Fruit fly (Drosophila melanogaster) whole organism, embryonic: ENCODE results near the gene Cchl.

ENCODE experiments used
- ATbp ChIP-seq: fragments of 200-800 bp; sonication (Bioruptor generic); optimal IDR thresholded peaks from 2 replicates; lab custom pipeline; 2017; ENCODE audit warnings: missing biosample characterization, mild to moderate bottlenecking, missing genetic modification characterization, missing genetic modification reagents
- Atf3 ChIP-seq: fragments of 200-800 bp; sonication (Bioruptor generic); optimal IDR thresholded peaks from 3 replicates; lab custom pipeline; 2016; ENCODE audit warnings: missing biosample characterization, missing genetic modification characterization
- CG10274 ChIP-seq: fragments of 200-800 bp; sonication (Bioruptor generic); optimal IDR thresholded peaks from 3 replicates; lab custom pipeline; 2017; ENCODE audit warnings: missing biosample characterization, mild to moderate bottlenecking, missing genetic modification characterization
- CG10366 ChIP-seq: fragments of 200-800 bp; sonication (Bioruptor generic); IDR thresholded peaks from 2 replicates; pipeline ENCODE4 v1.3.6; 2022; ENCODE audit warnings: missing biosample characterization, missing genetic modification characterization
- CG11456 ChIP-seq: fragments of 200-800 bp; sonication (Bioruptor generic); IDR thresholded peaks from 3 replicates; pipeline ENCODE4 v1.3.6; 2022; ENCODE audit warnings: missing biosample characterization, missing genetic modification characterization
- CG12659 ChIP-seq: fragments of 200-800 bp; sonication (Bioruptor generic); optimal IDR thresholded peaks from 3 replicates; lab custom pipeline; 2017; ENCODE audit warnings: mild to moderate bottlenecking, missing biosample characterization, missing genetic modification reagents, missing genetic modification characterization
- CG12942 ChIP-seq: fragments of 200-800 bp; sonication (Bioruptor generic); optimal IDR thresholded peaks from 3 replicates; lab custom pipeline; 2016; ENCODE audit warnings: missing biosample characterization, missing genetic modification characterization
- CG13123 ChIP-seq: fragments of 200-800 bp; sonication (Bioruptor generic); optimal IDR thresholded peaks from 2 replicates; lab custom pipeline; 2016; ENCODE audit warnings: missing biosample characterization, missing genetic modification characterization
- CG14710 ChIP-seq: fragments of 200-800 bp; sonication (Bioruptor generic); optimal IDR thresholded peaks from 3 replicates; lab custom pipeline; 2019; ENCODE audit warnings: missing biosample characterization, mild to moderate bottlenecking, missing genetic modification characterization, moderate library complexity
- CG16863 ChIP-seq: fragments of 200-800 bp; sonication (Bioruptor generic); optimal IDR thresholded peaks from 3 replicates; lab custom pipeline; 2016; ENCODE audit warnings: missing biosample characterization, missing genetic modification characterization
- CG17186 ChIP-seq: fragments of 200-800 bp; sonication (Bioruptor generic); optimal IDR thresholded peaks from 3 replicates; lab custom pipeline; 2017; ENCODE audit warnings: missing biosample characterization, missing genetic modification reagents, missing genetic modification characterization
- CG18599 ChIP-seq: fragments of 200-800 bp; sonication (Bioruptor generic); optimal IDR thresholded peaks from 3 replicates; lab custom pipeline; 2017; ENCODE audit warnings: missing biosample characterization, missing genetic modification characterization, mild to moderate bottlenecking, moderate library complexity, missing genetic modification reagents
- CG32532 ChIP-seq: fragments of 200-800 bp; sonication (Bioruptor generic); IDR thresholded peaks from 2 replicates; pipeline ENCODE4 v1.3.6; 2022; ENCODE audit warnings: missing biosample characterization, missing genetic modification characterization
- CG32767 ChIP-seq: fragments of 200-800 bp; sonication (Bioruptor generic); IDR thresholded peaks from 2 replicates; pipeline ENCODE4 v1.3.6; 2022; ENCODE audit warnings: missing biosample characterization, missing genetic modification characterization
- CG3726 ChIP-seq: fragments of 200-800 bp; sonication (Bioruptor generic); IDR thresholded peaks from 3 replicates; pipeline ENCODE4, ENCODE4 v1.3.6; 2022; ENCODE audit warnings: missing biosample characterization, missing genetic modification characterization
- CG42726 ChIP-seq: fragments of 200-800 bp; sonication (Bioruptor generic); IDR thresholded peaks from 2 replicates; pipeline ENCODE4 v1.3.6; 2022; ENCODE audit warnings: missing biosample characterization, missing genetic modification characterization; ENCODE audit not compliant: partially characterized antibody
- CG4328 ChIP-seq: fragments of 200-800 bp; sonication (Bioruptor generic); optimal IDR thresholded peaks from 3 replicates; lab custom pipeline; 2017; ENCODE audit warnings: missing biosample characterization, missing genetic modification reagents, missing genetic modification characterization
- CG4424 ChIP-seq: fragments of 200-800 bp; sonication (Bioruptor generic); optimal IDR thresholded peaks from 3 replicates; lab custom pipeline; 2016; ENCODE audit warnings: missing biosample characterization, missing genetic modification characterization
- CG4730 ChIP-seq: fragments of 200-800 bp; sonication (Bioruptor generic); IDR thresholded peaks from 2 replicates; pipeline ENCODE4 v1.3.6; 2022; ENCODE audit warnings: missing biosample characterization, missing genetic modification characterization
- CG4854 ChIP-seq: fragments of 200-800 bp; sonication (Bioruptor generic); optimal IDR thresholded peaks from 2 replicates; lab custom pipeline; 2016; ENCODE audit warnings: missing biosample characterization, missing genetic modification characterization, inconsistent platforms
- CG5953 ChIP-seq: fragments of 200-800 bp; sonication (Bioruptor generic); IDR thresholded peaks from 2 replicates; pipeline ENCODE4 v1.3.6; 2022; ENCODE audit warnings: missing biosample characterization, missing genetic modification characterization
- CG7839 ChIP-seq: fragments of 200-800 bp; sonication (Bioruptor generic); optimal IDR thresholded peaks from 3 replicates; lab custom pipeline; 2018; ENCODE audit warnings: missing biosample characterization, mild to moderate bottlenecking, missing genetic modification characterization, moderate library complexity
- CG9215 ChIP-seq: fragments of 200-800 bp; sonication (Bioruptor generic); IDR thresholded peaks from 2 replicates; pipeline ENCODE4 v1.3.6; 2022; ENCODE audit warnings: missing biosample characterization, missing genetic modification characterization
- Doc3 ChIP-seq: fragments of 200-800 bp; sonication (Bioruptor generic); IDR thresholded peaks from 3 replicates; pipeline ENCODE4 v1.3.6; 2022; ENCODE audit warnings: missing biosample characterization, missing genetic modification characterization; ENCODE audit not compliant: partially characterized antibody
- Ets65A ChIP-seq: fragments of 200-800 bp; sonication (Bioruptor generic); peaks from one replicate; lab custom pipeline; 2016; ENCODE audit warnings: missing biosample characterization, missing genetic modification characterization
- GATAe ChIP-seq: fragments of 200-800 bp; sonication (Bioruptor generic); conservative IDR thresholded peaks from 2 replicates; pipeline ENCODE4 v1.3.6; 2022; ENCODE audit warnings: missing biosample characterization, missing genetic modification characterization
- HLHmδ ChIP-seq: fragments of 200-800 bp; sonication (Bioruptor generic); optimal IDR thresholded peaks from 2 replicates; lab custom pipeline; 2018; ENCODE audit warnings: missing biosample characterization, mild to moderate bottlenecking, missing genetic modification characterization, moderate library complexity
- Kr ChIP-seq: fragments of 200-800 bp; sonication (Bioruptor generic); optimal IDR thresholded peaks from 2 replicates; lab custom pipeline; 2017; ENCODE audit warnings: missing biosample characterization, mild to moderate bottlenecking, missing genetic modification characterization
- MTF-1 ChIP-seq: fragments of 200-800 bp; sonication (Bioruptor generic); optimal IDR thresholded peaks from 2 replicates; lab custom pipeline; 2018; ENCODE audit warnings: missing biosample characterization, mild to moderate bottlenecking, missing genetic modification characterization, borderline replicate concordance
- Mad ChIP-seq: fragments of 200-800 bp; sonication (Bioruptor generic); optimal IDR thresholded peaks from 2 replicates; lab custom pipeline; 2016; ENCODE audit warnings: missing biosample characterization, missing genetic modification characterization
- Nf-YB ChIP-seq: fragments of 200-800 bp; sonication (Bioruptor generic); optimal IDR thresholded peaks from 3 replicates; lab custom pipeline; 2019; ENCODE audit warnings: missing biosample characterization, mild to moderate bottlenecking, missing genetic modification characterization, moderate library complexity
- Sin3A ChIP-seq: fragments of >200 bp; optimal IDR thresholded peaks from 2 replicates; lab custom pipeline; 2018
- Six4 ChIP-seq: fragments of 200-800 bp; sonication (Bioruptor generic); optimal IDR thresholded peaks from 2 replicates; lab custom pipeline; 2016; ENCODE audit warnings: missing biosample characterization, missing genetic modification characterization
- ap ChIP-seq: fragments of 200-800 bp; sonication (Bioruptor generic); IDR thresholded peaks from 2 replicates; pipeline ENCODE4 v1.3.6; 2022; ENCODE audit warnings: missing biosample characterization, missing genetic modification characterization
- bigmax ChIP-seq: fragments of 200-800 bp; sonication (Bioruptor generic); optimal IDR thresholded peaks from 2 replicates; lab custom pipeline; 2018; ENCODE audit warnings: missing biosample characterization, mild to moderate bottlenecking, missing genetic modification characterization
- bowl ChIP-seq: fragments of 200-800 bp; sonication (Bioruptor generic); IDR thresholded peaks from 2 replicates; pipeline ENCODE4 v1.3.6; 2022; ENCODE audit warnings: missing biosample characterization, missing genetic modification characterization
- cg ChIP-seq: fragments of 200-800 bp; sonication (Bioruptor generic); optimal IDR thresholded peaks from 3 replicates; lab custom pipeline; 2019; ENCODE audit warnings: missing biosample characterization, mild to moderate bottlenecking, missing genetic modification characterization, moderate library complexity
- chif ChIP-seq, 2 experiments: fragments of 200-800 bp; sonication (Bioruptor generic); optimal IDR thresholded peaks; 3 replicates each; lab custom pipeline; 2016; ENCODE audit warnings: missing biosample characterization in 2 of 2, missing genetic modification characterization in 2 of 2
- corto ChIP-seq: fragments of 200-800 bp; sonication (Bioruptor generic); optimal IDR thresholded peaks from 2 replicates; lab custom pipeline; 2016; ENCODE audit warnings: missing biosample characterization, mild to moderate bottlenecking, missing genetic modification characterization, moderate library complexity
- da ChIP-seq: fragments of 200-800 bp; sonication (Bioruptor generic); optimal IDR thresholded peaks from 2 replicates; lab custom pipeline; 2016; ENCODE audit warnings: missing biosample characterization, missing genetic modification characterization
- exex ChIP-seq: fragments of 200-800 bp; sonication (Bioruptor generic); optimal IDR thresholded peaks from 4 replicates; lab custom pipeline; 2018; ENCODE audit warnings: missing biosample characterization, mild to moderate bottlenecking, missing genetic modification characterization, moderate library complexity
- fd102C ChIP-seq: fragments of 200-800 bp; sonication (Bioruptor generic); optimal IDR thresholded peaks from 2 replicates; lab custom pipeline; 2018; ENCODE audit warnings: missing biosample characterization, mild to moderate bottlenecking, missing genetic modification characterization, moderate library complexity
- fd96Cb ChIP-seq: fragments of 200-800 bp; sonication (Bioruptor generic); optimal IDR thresholded peaks from 2 replicates; lab custom pipeline; 2018; ENCODE audit warnings: missing biosample characterization, mild to moderate bottlenecking, missing genetic modification characterization, moderate library complexity
- gfzf ChIP-seq: fragments of 200-800 bp; sonication (Bioruptor generic); optimal IDR thresholded peaks from 2 replicates; lab custom pipeline; 2016; ENCODE audit warnings: missing biosample characterization, mild to moderate bottlenecking, missing genetic modification characterization, moderate library complexity
- lilli ChIP-seq: fragments of 200-800 bp; sonication (Bioruptor generic); optimal IDR thresholded peaks from 3 replicates; lab custom pipeline; 2016; ENCODE audit warnings: missing biosample characterization, missing genetic modification characterization
- mirr ChIP-seq: fragments of 200-800 bp; sonication (Bioruptor generic); optimal IDR thresholded peaks from 3 replicates; lab custom pipeline; 2018; ENCODE audit warnings: missing biosample characterization, mild to moderate bottlenecking, missing genetic modification characterization
- pb ChIP-seq: fragments of 200-800 bp; sonication (Bioruptor generic); optimal IDR thresholded peaks from 3 replicates; lab custom pipeline; 2016; ENCODE audit warnings: missing biosample characterization, missing genetic modification characterization
- pho ChIP-seq: fragments of 200-800 bp; sonication (Bioruptor generic); optimal IDR thresholded peaks from 2 replicates; lab custom pipeline; 2016; ENCODE audit warnings: missing biosample characterization, missing genetic modification characterization
- ranshi ChIP-seq: fragments of 200-800 bp; sonication (Bioruptor generic); IDR thresholded peaks from 2 replicates; pipeline ENCODE4 v1.3.6; 2022; ENCODE audit warnings: missing biosample characterization, missing genetic modification characterization
- slou ChIP-seq: fragments of 200-800 bp; sonication (Bioruptor generic); optimal IDR thresholded peaks from 3 replicates; lab custom pipeline; 2016; ENCODE audit warnings: missing biosample characterization, missing genetic modification characterization

Gene Cchl

DNA sequence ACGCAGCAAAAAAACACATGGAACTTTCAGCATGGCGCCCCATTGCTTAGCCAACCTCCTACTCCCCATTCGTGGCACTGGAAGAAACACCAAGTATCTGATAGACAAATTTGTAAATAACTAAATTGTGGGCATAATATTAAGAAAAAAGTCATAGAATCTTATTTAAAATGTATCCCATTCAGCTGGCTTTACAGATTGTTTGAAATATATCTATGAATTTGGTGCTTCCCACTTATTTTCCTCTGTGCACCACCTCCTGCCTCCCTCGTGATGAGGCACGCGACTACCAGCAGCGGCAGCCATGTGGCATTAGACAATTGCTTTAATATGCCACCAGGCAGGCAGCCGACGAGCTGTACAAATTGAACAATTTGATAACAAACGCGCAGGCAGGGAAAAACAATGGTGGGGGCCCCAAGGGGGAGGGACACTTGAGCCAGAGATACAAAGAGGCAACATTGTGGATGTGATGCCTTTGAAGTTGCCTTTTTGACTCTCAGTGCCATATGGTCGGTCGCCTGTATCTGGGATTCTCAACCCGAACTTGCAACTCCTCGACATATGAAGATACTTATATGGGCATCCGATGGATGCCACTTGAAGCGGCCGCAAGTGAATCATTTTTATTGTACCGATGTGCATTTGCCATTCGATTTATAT is 22.0 kb upstream of the Cchl start (continued):
- TF ChIP-seq bowl (GFP tag; lab: Robert Waterston, UW) (peak; percentile 57; the same call in 1 of the 2 replicates), ATbp (GFP tag; lab: Kevin White, UChicago) (peak; percentile 85), CG4424 (GFP tag; lab: Kevin White, UChicago) (peak; percentile 76), corto (GFP tag; lab: Kevin White, UChicago) (no peak), CG13123 (GFP tag; lab: Kevin White, UChicago) (peak; percentile 36), CG32532 (peak; percentile 87), CG42726 (GFP tag; lab: Robert Waterston, UW) (no peak), da (peak; percentile 73), CG9215 (GFP tag; lab: Robert Waterston, UW) (no peak; the same call in none of the 2 replicates), lilli (GFP tag; lab: Kevin White, UChicago) (peak; percentile 76), pho (GFP tag; lab: Kevin White, UChicago) (peak; percentile 69), ap (GFP tag; lab: Robert Waterston, UW) (peak; percentile 59; the same call in 1 of the 2 replicates), fd96Cb (tag; lab: Kevin White, UChicago) (peak; percentile 83), pb (peak; percentile 64), CG12942 (GFP tag; lab: Kevin White, UChicago) (peak; percentile 58), Ets65A (GFP tag; lab: Kevin White, UChicago) (peak; percentile 92), CG4328 (GFP tag; lab: Kevin White, UChicago) (peak; percentile 40), HLHmδ (GFP tag; lab: Kevin White, UChicago) (peak; percentile 12), Sin3A (lab: Kevin White, UChicago) (no peak), CG12659 (peak; percentile 81), CG14710 (tag; lab: Kevin White, UChicago) (peak; percentile 62), Atf3 (GFP tag; lab: Kevin White, UChicago) (peak; percentile 60), CG32767 (GFP tag; lab: Robert Waterston, UW) (peak; percentile 73), CG11456 (GFP tag; lab: Robert Waterston, UW) (peak; percentile 72), Doc3 (GFP tag; lab: Robert Waterston, UW) (no peak), CG10366 (GFP tag; lab: Robert Waterston, UW) (peak; percentile 84), gfzf (GFP tag; lab: Kevin White, UChicago) (no peak), slou (GFP tag; lab: Kevin White, UChicago) (peak; percentile 40), bigmax (GFP tag; lab: Kevin White, UChicago) (no peak), Nf-YB (peak; percentile 21), chif (GFP tag; optimal IDR thresholded peaks at IDR 0.05; lab: Kevin White, UChicago) (peak; percentile 78 to 80), CG17186 (peak; percentile 1), CG7839 (tag; lab: Kevin White, UChicago) (peak; percentile 85), Six4 (GFP tag; lab: Kevin White, UChicago) (peak; percentile 73), cg (GFP tag; lab: Kevin White, UChicago) (no peak), CG4730 (GFP tag; lab: Robert Waterston, UW) (peak; percentile 77), Mad (peak; percentile 52), GATAe (peak; percentile 46; the same call in 1 of the 2 replicates), Kr (no peak), CG3726 (GFP tag; lab: Robert Waterston, UW) (0 out of 3 replicates have a peak, but pooled peaks have one; percentile 65), CG18599 (GFP tag; lab: Kevin White, UChicago) (peak; percentile 92), fd102C (GFP tag; lab: Kevin White, UChicago) (no peak), CG4854 (GFP tag; lab: Kevin White, UChicago) (peak; percentile 35), CG16863 (GFP tag; lab: Kevin White, UChicago) (peak; percentile 70), exex (tag; lab: Kevin White, UChicago) (peak; percentile 38), CG10274 (GFP tag; lab: Kevin White, UChicago) (peak; percentile 45), mirr (GFP tag; lab: Kevin White, UChicago) (no peak), MTF-1 (GFP tag; lab: Kevin White, UChicago) (peak; percentile 34), CG5953 (GFP tag; lab: Robert Waterston, UW) (peak; percentile 79), ranshi (GFP tag; lab: Robert Waterston, UW) (peak; percentile 84)
